Fruit fly (Drosophila melanogaster) whole organism, embryonic: ENCODE measurements around the gene CG7702.

Source experiments
- BEAF-32 ChIP-seq: fragments of 200-800 bp; sonication (Bioruptor generic); optimal IDR thresholded peaks from 3 replicates; lab custom pipeline; 2017; ENCODE audit warnings: missing biosample characterization, missing genetic modification characterization, mild to moderate bottlenecking, moderate library complexity, missing genetic modification reagents
- Bgb ChIP-seq: fragments of 200-800 bp; sonication (Bioruptor generic); IDR thresholded peaks from 2 replicates; pipeline ENCODE4 v1.3.6; 2022; ENCODE audit warnings: missing biosample characterization, missing genetic modification characterization; ENCODE audit not compliant: partially characterized antibody
- CG10274 ChIP-seq: fragments of 200-800 bp; sonication (Bioruptor generic); optimal IDR thresholded peaks from 3 replicates; lab custom pipeline; 2017; ENCODE audit warnings: missing biosample characterization, mild to moderate bottlenecking, missing genetic modification characterization
- CG10462 ChIP-seq: fragments of 200-800 bp; sonication (Bioruptor generic); optimal IDR thresholded peaks from 2 replicates; lab custom pipeline; 2016; ENCODE audit warnings: missing biosample characterization, missing genetic modification characterization
- CG11398 ChIP-seq: fragments of 200-800 bp; sonication (Bioruptor generic); optimal IDR thresholded peaks from 2 replicates; lab custom pipeline; 2016; ENCODE audit warnings: missing biosample characterization, missing genetic modification characterization
- CG11456 ChIP-seq: fragments of 200-800 bp; sonication (Bioruptor generic); IDR thresholded peaks from 3 replicates; pipeline ENCODE4 v1.3.6; 2022; ENCODE audit warnings: missing biosample characterization, missing genetic modification characterization
- CG11504 ChIP-seq: fragments of 200-800 bp; sonication (Bioruptor generic); optimal IDR thresholded peaks from 3 replicates; lab custom pipeline; 2019; ENCODE audit warnings: missing biosample characterization, mild to moderate bottlenecking, missing genetic modification characterization, moderate library complexity
- CG11723 ChIP-seq: fragments of 200-800 bp; sonication (Bioruptor generic); optimal IDR thresholded peaks from 2 replicates; lab custom pipeline; 2017; ENCODE audit warnings: missing biosample characterization, mild to moderate bottlenecking, missing genetic modification characterization
- CG12155 ChIP-seq: fragments of 200-800 bp; sonication (Bioruptor generic); optimal IDR thresholded peaks from 3 replicates; lab custom pipeline; 2016; ENCODE audit warnings: missing biosample characterization, missing genetic modification characterization
- CG12219 ChIP-seq: fragments of 200-800 bp; sonication (Bioruptor generic); optimal IDR thresholded peaks from 3 replicates; lab custom pipeline; 2018; ENCODE audit warnings: missing biosample characterization, mild to moderate bottlenecking, missing genetic modification characterization
- CG12391 ChIP-seq: fragments of 200-800 bp; sonication (Bioruptor generic); optimal IDR thresholded peaks from 3 replicates; lab custom pipeline; 2018; ENCODE audit warnings: missing biosample characterization, mild to moderate bottlenecking, missing genetic modification characterization, moderate library complexity
- CG14667 ChIP-seq: fragments of 200-800 bp; sonication (Bioruptor generic); IDR thresholded peaks from 2 replicates; pipeline ENCODE4 v1.3.6; 2022; ENCODE audit warnings: missing biosample characterization, missing genetic modification characterization
- CG14860 ChIP-seq: fragments of 200-800 bp; sonication (Bioruptor generic); IDR thresholded peaks from 3 replicates; pipeline ENCODE4 v1.3.6; 2022; ENCODE audit warnings: missing biosample characterization, missing genetic modification characterization; ENCODE audit not compliant: partially characterized antibody
- CG2120 ChIP-seq: fragments of 200-800 bp; sonication (Bioruptor generic); optimal IDR thresholded peaks from 3 replicates; lab custom pipeline; 2016; ENCODE audit warnings: missing biosample characterization, missing genetic modification characterization
- CG2129 ChIP-seq: fragments of 200-800 bp; sonication (Bioruptor generic); IDR thresholded peaks from 2 replicates; pipeline ENCODE4 v1.3.6; 2022; ENCODE audit warnings: missing biosample characterization, missing genetic modification characterization; ENCODE audit not compliant: partially characterized antibody
- CG30020 ChIP-seq: fragments of 200-800 bp; optimal IDR thresholded peaks from 2 replicates; lab custom pipeline; 2019; ENCODE audit warnings: missing biosample characterization, mild to moderate bottlenecking, missing genetic modification characterization, moderate library complexity
- CG3163 ChIP-seq: fragments of 200-800 bp; sonication (Bioruptor generic); optimal IDR thresholded peaks from 3 replicates; lab custom pipeline; 2016; ENCODE audit warnings: missing biosample characterization, missing genetic modification characterization
- CG3995 ChIP-seq: fragments of 200-800 bp; sonication (Bioruptor generic); optimal IDR thresholded peaks from 3 replicates; lab custom pipeline; 2016; ENCODE audit warnings: missing biosample characterization, missing genetic modification characterization
- CG6272 ChIP-seq: fragments of 200-800 bp; sonication (Bioruptor generic); IDR thresholded peaks from 2 replicates; pipeline ENCODE4 v1.3.6; 2022; ENCODE audit warnings: missing biosample characterization, missing genetic modification characterization
- CG7786 ChIP-seq: fragments of 200-800 bp; sonication (Bioruptor generic); optimal IDR thresholded peaks from 2 replicates; lab custom pipeline; 2016; ENCODE audit warnings: missing biosample characterization, missing genetic modification characterization
- CG8089 ChIP-seq: fragments of 200-800 bp; sonication (Bioruptor generic); optimal IDR thresholded peaks from 3 replicates; lab custom pipeline; 2016; ENCODE audit warnings: missing biosample characterization, missing genetic modification characterization
- CG8765 ChIP-seq: fragments of 200-800 bp; sonication (Bioruptor generic); IDR thresholded peaks from 2 replicates; pipeline ENCODE4 v1.3.6; 2022; ENCODE audit warnings: missing biosample characterization, missing genetic modification characterization
- CG9609 ChIP-seq: fragments of 200-800 bp; sonication (Bioruptor generic); optimal IDR thresholded peaks from 3 replicates; lab custom pipeline; 2016; ENCODE audit warnings: missing biosample characterization, missing genetic modification characterization
- CkIIα-i1 ChIP-seq: fragments of 200-800 bp; sonication (Bioruptor generic); IDR thresholded peaks from 2 replicates; pipeline ENCODE4 v1.3.6; 2022; ENCODE audit warnings: missing biosample characterization, missing genetic modification characterization
- Drgx ChIP-seq: fragments of 200-800 bp; sonication (Bioruptor generic); IDR thresholded peaks from 2 replicates; pipeline ENCODE4 v1.3.6; 2022; ENCODE audit warnings: missing biosample characterization, missing genetic modification characterization
- H15 ChIP-seq: fragments of 200-800 bp; sonication (Bioruptor generic); IDR thresholded peaks from 3 replicates; pipeline ENCODE4 v1.3.6; 2022; ENCODE audit warnings: missing biosample characterization, missing genetic modification characterization
- H2.0 ChIP-seq: fragments of 200-800 bp; sonication (Bioruptor generic); IDR thresholded peaks from 2 replicates; pipeline ENCODE4 v1.3.6; 2022; ENCODE audit warnings: missing biosample characterization, missing genetic modification characterization
- Hmr ChIP-seq: fragments of 200-800 bp; sonication (Bioruptor generic); optimal IDR thresholded peaks from 3 replicates; lab custom pipeline; 2017; ENCODE audit warnings: mild to moderate bottlenecking, missing biosample characterization, missing genetic modification reagents, missing genetic modification characterization
- Jarid2 ChIP-seq: fragments of 200-800 bp; sonication (Bioruptor generic); optimal IDR thresholded peaks from 3 replicates; lab custom pipeline; 2017; ENCODE audit warnings: mild to moderate bottlenecking, missing biosample characterization, missing genetic modification reagents, missing genetic modification characterization
- MBD-R2 ChIP-seq: fragments of 200-800 bp; sonication (Bioruptor generic); IDR thresholded peaks from 2 replicates; pipeline ENCODE4 v1.3.6; 2022; ENCODE audit warnings: missing biosample characterization, missing genetic modification characterization
- Sox102F ChIP-seq: fragments of 200-800 bp; sonication (Bioruptor generic); optimal IDR thresholded peaks from 2 replicates; lab custom pipeline; 2018; ENCODE audit warnings: missing biosample characterization, mild to moderate bottlenecking, missing genetic modification characterization, moderate library complexity
- abd-A ChIP-seq: fragments of 200-800 bp; sonication (Bioruptor generic); optimal IDR thresholded peaks from 3 replicates; lab custom pipeline; 2019; ENCODE audit warnings: missing biosample characterization, mild to moderate bottlenecking, missing genetic modification characterization, moderate library complexity
- bbx ChIP-seq: fragments of 200-800 bp; sonication (Bioruptor generic); IDR thresholded peaks from 2 replicates; pipeline ENCODE4 v1.3.6; 2022; ENCODE audit warnings: missing biosample characterization, missing genetic modification characterization; ENCODE audit not compliant: partially characterized antibody
- bowl ChIP-seq: fragments of 200-800 bp; sonication (Bioruptor generic); IDR thresholded peaks from 2 replicates; pipeline ENCODE4 v1.3.6; 2022; ENCODE audit warnings: missing biosample characterization, missing genetic modification characterization
- chn ChIP-seq: fragments of 200-800 bp; sonication (Bioruptor generic); optimal IDR thresholded peaks from 2 replicates; lab custom pipeline; 2016; ENCODE audit warnings: missing biosample characterization, missing genetic modification characterization
- dpn ChIP-seq, 2 experiments: fragments of 200-800 bp; sonication (Bioruptor generic); optimal IDR thresholded peaks; 3 replicates each; lab custom pipeline; 2016; ENCODE audit warnings: missing biosample characterization in 2 of 2, missing genetic modification characterization in 2 of 2
- en ChIP-seq: fragments of 200-800 bp; sonication (Bioruptor generic); optimal IDR thresholded peaks from 2 replicates; lab custom pipeline; 2016; ENCODE audit warnings: missing biosample characterization, missing genetic modification characterization
- ftz-f1 ChIP-seq: fragments of 200-800 bp; sonication (Bioruptor generic); optimal IDR thresholded peaks from 2 replicates; lab custom pipeline; 2016; ENCODE audit warnings: missing biosample characterization, missing genetic modification characterization
- gsb-n ChIP-seq: fragments of 200-800 bp; sonication (Bioruptor generic); optimal IDR thresholded peaks from 3 replicates; lab custom pipeline; 2018; ENCODE audit warnings: missing biosample characterization, mild to moderate bottlenecking, missing genetic modification characterization
- ind ChIP-seq: fragments of 200-800 bp; sonication (Bioruptor generic); optimal IDR thresholded peaks from 3 replicates; lab custom pipeline; 2016; ENCODE audit warnings: missing biosample characterization, missing genetic modification characterization
- jigr1 ChIP-seq: fragments of 200-800 bp; sonication (Bioruptor generic); IDR thresholded peaks from 3 replicates; pipeline ENCODE4 v1.3.6; 2022; ENCODE audit warnings: missing biosample characterization, missing genetic modification characterization
- kay ChIP-seq: fragments of 200-800 bp; sonication (Bioruptor generic); optimal IDR thresholded peaks from 2 replicates; lab custom pipeline; 2016; ENCODE audit warnings: missing biosample characterization, missing genetic modification characterization
- lmd ChIP-seq: fragments of 200-800 bp; sonication (Bioruptor generic); IDR thresholded peaks from 2 replicates; pipeline ENCODE4 v1.3.6; 2022; ENCODE audit warnings: missing biosample characterization, missing genetic modification characterization
- pros ChIP-seq: fragments of 200-800 bp; sonication (Bioruptor generic); optimal IDR thresholded peaks from 3 replicates; lab custom pipeline; 2019; ENCODE audit warnings: missing biosample characterization, mild to moderate bottlenecking, missing genetic modification characterization, moderate library complexity
- rib ChIP-seq: fragments of 200-800 bp; sonication (Bioruptor generic); IDR thresholded peaks from 2 replicates; pipeline ENCODE4 v1.3.6; 2022; ENCODE audit warnings: missing biosample characterization, missing genetic modification characterization
- ro ChIP-seq: fragments of 200-800 bp; sonication (Bioruptor generic); IDR thresholded peaks from 2 replicates; pipeline ENCODE4 v1.3.6; 2022; ENCODE audit warnings: missing biosample characterization, missing genetic modification characterization
- slbo ChIP-seq: fragments of 200-800 bp; sonication (Bioruptor generic); IDR thresholded peaks from 2 replicates; pipeline ENCODE4 v1.3.6; 2022; ENCODE audit warnings: missing biosample characterization, missing genetic modification characterization
- ssp ChIP-seq: fragments of 200-800 bp; sonication (Bioruptor generic); IDR thresholded peaks from 2 replicates; pipeline ENCODE4 v1.3.6; 2022; ENCODE audit warnings: missing biosample characterization, missing genetic modification characterization
- unpg ChIP-seq: fragments of 200-800 bp; sonication (Bioruptor generic); optimal IDR thresholded peaks from 3 replicates; lab custom pipeline; 2018; ENCODE audit warnings: missing biosample characterization, mild to moderate bottlenecking, missing genetic modification characterization, moderate library complexity

Gene CG7702

DNA sequence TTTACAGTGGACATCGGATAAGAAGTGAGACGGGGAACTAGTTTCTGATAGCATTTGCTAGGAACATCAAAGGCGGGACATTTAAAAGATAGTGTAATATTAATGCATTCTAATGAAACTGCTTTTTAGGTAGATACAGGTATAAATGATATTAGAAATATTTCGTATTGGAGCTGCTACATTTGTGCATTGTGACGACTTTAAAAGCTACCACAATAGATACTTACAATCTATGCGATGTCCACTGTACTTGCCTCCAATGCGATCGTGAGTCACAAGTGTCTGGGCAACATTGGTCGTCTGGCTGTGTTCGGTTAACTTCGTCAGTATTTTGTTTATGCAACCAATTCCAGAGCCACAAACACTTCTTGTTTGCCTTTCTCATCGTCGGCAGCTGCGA, 622 bp downstream of the CG7702 start (continued):
- TF ChIP-seq pros (GFP tag; lab: Kevin White, UChicago) (no peak), chn (GFP tag; lab: Kevin White, UChicago) (peak; percentile 11), slbo (GFP tag; lab: Robert Waterston, UW) (peak; percentile 48), Drgx (GFP tag; lab: Robert Waterston, UW) (peak; percentile 82), CG11504 (peak; percentile 67), ind (peak; percentile 28), CG2120 (GFP tag; lab: Kevin White, UChicago) (peak; percentile 40), CG6272 (GFP tag; lab: Robert Waterston, UW) (0 out of 2 replicates have a peak, but pooled peaks have one; percentile 7)

DNA sequence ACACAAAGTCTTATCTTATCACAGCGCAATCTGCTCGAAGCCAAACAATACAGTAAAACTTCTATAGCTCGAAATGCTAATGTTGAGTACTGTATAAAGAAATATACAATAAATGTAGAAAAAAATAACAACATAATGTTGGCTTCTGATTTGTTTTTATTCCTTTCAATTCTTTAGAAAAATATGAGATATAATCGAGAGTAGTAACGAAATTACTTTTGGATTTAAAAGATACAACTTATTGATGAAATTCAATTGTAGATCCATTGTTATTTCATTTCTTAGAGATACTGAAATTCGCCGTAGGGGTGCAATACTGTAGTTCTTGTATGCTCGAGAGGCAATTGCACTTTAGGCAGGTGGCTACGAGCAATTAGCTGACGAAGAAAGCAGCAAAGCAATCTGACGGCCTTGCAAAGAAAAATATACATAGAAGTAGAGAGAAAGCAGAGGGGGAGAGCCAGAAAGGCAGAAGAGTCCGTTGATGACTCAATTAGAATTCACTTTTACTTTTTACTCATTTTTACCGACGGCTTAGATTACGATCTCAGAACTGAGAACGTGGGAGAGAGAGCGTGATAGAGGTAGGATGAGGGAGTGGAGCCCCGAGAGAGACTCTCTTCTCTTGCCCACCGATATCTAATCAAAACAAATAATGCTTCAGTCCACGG, 1.4 kb downstream of the CG7702 start:
- TF ChIP-seq CG8089 (GFP tag; lab: Kevin White, UChicago) (no peak), jigr1 (GFP tag; lab: Robert Waterston, UW) (no peak), kay (GFP tag; lab: Kevin White, UChicago) (no peak), bbx (GFP tag; lab: Robert Waterston, UW) (no peak), CG12391 (peak; percentile 67), CG11723 (GFP tag; lab: Kevin White, UChicago) (no peak), H15 (no peak), lmd (GFP tag; lab: Robert Waterston, UW) (peak; percentile 45), CG10462 (GFP tag; lab: Kevin White, UChicago) (no peak), BEAF-32 (GFP tag; lab: Kevin White, UChicago) (no peak), CkIIα-i1 (no peak), Jarid2 (GFP tag; lab: Kevin White, UChicago) (no peak), gsb-n (tag; lab: Kevin White, UChicago) (peak; percentile 65), CG12155 (no peak), CG3163 (no peak), ro (GFP tag; lab: Robert Waterston, UW) (no peak), rib (GFP tag; lab: Robert Waterston, UW) (no peak), Sox102F (peak; percentile 71), CG30020 (tag; lab: Kevin White, UChicago) (no peak), MBD-R2 (GFP tag; lab: Robert Waterston, UW) (peak; percentile 29; the same call in 1 of the 2 replicates), CG9609 (GFP tag; lab: Kevin White, UChicago) (no peak), ssp (peak; percentile 24; the same call in 1 of the 2 replicates), CG10274 (no peak), CG11456 (GFP tag; lab: Robert Waterston, UW) (no peak), CG3995 (no peak), H2.0 (GFP tag; lab: Robert Waterston, UW) (no peak), en (GFP tag; lab: Kevin White, UChicago) (no peak), ftz-f1 (GFP tag; lab: Kevin White, UChicago) (no peak), CG14860 (GFP tag; lab: Robert Waterston, UW) (no peak), CG2129 (GFP tag; lab: Robert Waterston, UW) (no peak), CG11398 (GFP tag; lab: Kevin White, UChicago) (no peak), bowl (no peak), unpg (GFP tag; lab: Kevin White, UChicago) (peak; percentile 70), Bgb (GFP tag; lab: Robert Waterston, UW) (no peak), CG14667 (GFP tag; lab: Robert Waterston, UW) (no peak), CG12219 (no peak), CG7786 (GFP tag; lab: Kevin White, UChicago) (no peak), dpn (GFP tag; optimal IDR thresholded peaks at IDR 0.05; lab: Kevin White, UChicago) (peak in 1 of 2 experiments; percentile 43), CG8765 (no peak), Hmr (peak; percentile 59), abd-A (tag; lab: Kevin White, UChicago) (no peak)
